Worm (Caenorhabditis elegans): ENCODE data around the gene F44E7.3.

Gene F44E7.3

DNA sequence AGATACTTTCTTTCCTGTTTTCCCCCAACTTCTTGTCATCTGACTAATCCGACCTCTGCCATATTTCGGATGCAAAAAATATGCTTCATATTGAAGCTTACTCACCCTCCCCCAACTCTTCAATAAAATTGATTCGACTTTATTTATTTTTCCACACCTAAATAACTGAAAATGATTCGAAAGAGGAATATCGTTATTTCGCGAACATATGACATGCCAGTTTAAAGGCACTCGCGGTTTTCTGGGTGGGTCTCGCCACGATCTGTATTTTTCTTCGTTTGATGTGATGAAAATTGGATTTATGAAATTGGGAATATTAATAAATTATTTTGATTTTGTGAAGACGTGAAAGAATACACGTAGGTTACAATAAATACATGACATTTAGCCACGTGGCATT lies at the start of gene F44E7.3:
Gene F44E7.3, plus strand, starts transcription at position 319 of the 400 bp plus-strand sequence.
- TF ChIP-seq ceh-13 (GFP tag; optimal IDR thresholded peaks at IDR 0.05) (no peak), tbx-11 (GFP tag; IDR thresholded peaks at IDR 0.05) (no peak), hmbx-1 (tag; optimal IDR thresholded peaks at IDR 0.05) (no peak)

DNA sequence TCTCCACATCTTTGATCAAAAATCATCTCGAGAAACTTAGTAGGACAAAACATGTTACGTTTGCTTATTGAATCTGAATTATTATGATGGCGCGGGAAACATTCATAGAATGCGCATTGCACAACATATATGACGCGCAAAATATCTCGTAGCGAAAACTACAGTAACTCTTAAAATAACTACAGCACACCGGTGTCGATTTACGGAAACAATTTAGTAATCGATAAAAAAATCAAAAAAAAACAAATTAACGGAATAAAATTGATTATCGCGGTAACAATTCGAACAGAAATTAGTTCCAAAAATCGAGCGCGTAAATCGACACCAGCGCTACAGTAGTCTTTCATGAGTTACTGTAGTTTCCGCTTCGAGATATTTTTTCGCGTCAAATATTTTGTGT lies 49.7 kb upstream of the F44E7.3 start:
- no peak for TF ChIP-seq tbx-37 (GFP tag; conservative IDR thresholded peaks at IDR 0.05)
- no peak for TF ChIP-seq ama-1 (optimal IDR thresholded peaks at IDR 0.05)
- TF ChIP-seq hnd-1 (tag; optimal IDR thresholded peaks at IDR 0.05): no peak
- TF ChIP-seq F13C5.2 (tag; optimal IDR thresholded peaks at IDR 0.05): no peak

DNA sequence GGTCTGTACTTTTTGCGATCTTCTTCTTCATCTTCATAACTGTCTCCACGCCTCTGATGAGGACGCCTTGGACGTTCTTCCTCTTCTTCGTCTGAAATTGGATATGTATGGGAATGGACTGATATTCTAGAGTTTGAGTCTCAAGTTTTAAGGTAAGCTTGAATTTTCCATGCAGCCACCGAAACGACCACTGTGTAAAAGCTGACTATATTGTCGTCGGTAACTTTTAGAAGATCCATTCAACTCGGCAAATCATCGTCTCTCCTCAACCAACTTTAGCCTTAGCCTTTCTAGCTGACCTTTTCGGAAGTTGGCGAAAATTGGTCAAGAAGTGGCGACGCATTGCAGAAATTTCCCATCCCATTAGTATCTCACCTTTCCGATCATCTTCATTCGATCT lies 47.4 kb upstream of the F44E7.3 start:
- no peak for TF ChIP-seq hmbx-1 (tag; optimal IDR thresholded peaks at IDR 0.05)
- no peak for TF ChIP-seq scrt-1 (GFP tag; IDR thresholded peaks at IDR 0.05)
- no peak for TF ChIP-seq B0310.2 (tag; optimal IDR thresholded peaks at IDR 0.05)
- TF ChIP-seq sea-1 (GFP tag; conservative IDR thresholded peaks at IDR 0.05): no peak
- no peak for TF ChIP-seq pes-1 (GFP tag; IDR thresholded peaks at IDR 0.05)
- no peak for TF ChIP-seq tbx-11 (GFP tag; IDR thresholded peaks at IDR 0.05)
- TF ChIP-seq ama-1 (optimal IDR thresholded peaks at IDR 0.05): no peak
- no peak for TF ChIP-seq tra-4 (tag; optimal IDR thresholded peaks at IDR 0.05)
- TF ChIP-seq aly-1 (tag; optimal IDR thresholded peaks at IDR 0.05): no peak
- no peak for TF ChIP-seq ceh-36 (tag; optimal IDR thresholded peaks at IDR 0.05)
- no peak for TF ChIP-seq F13C5.2 (tag; optimal IDR thresholded peaks at IDR 0.05)
- TF ChIP-seq flt-1 (GFP tag; IDR thresholded peaks at IDR 0.05): no peak
- TF ChIP-seq ceh-13 (GFP tag; optimal IDR thresholded peaks at IDR 0.05): no peak
- no peak for TF ChIP-seq ets-7 (tag; optimal IDR thresholded peaks at IDR 0.05)
- no peak for TF ChIP-seq hnd-1 (tag; optimal IDR thresholded peaks at IDR 0.05)
- no peak for TF ChIP-seq hmg-4 (GFP tag; optimal IDR thresholded peaks at IDR 0.05)
- TF ChIP-seq tbx-37 (GFP tag; conservative IDR thresholded peaks at IDR 0.05): no peak

DNA sequence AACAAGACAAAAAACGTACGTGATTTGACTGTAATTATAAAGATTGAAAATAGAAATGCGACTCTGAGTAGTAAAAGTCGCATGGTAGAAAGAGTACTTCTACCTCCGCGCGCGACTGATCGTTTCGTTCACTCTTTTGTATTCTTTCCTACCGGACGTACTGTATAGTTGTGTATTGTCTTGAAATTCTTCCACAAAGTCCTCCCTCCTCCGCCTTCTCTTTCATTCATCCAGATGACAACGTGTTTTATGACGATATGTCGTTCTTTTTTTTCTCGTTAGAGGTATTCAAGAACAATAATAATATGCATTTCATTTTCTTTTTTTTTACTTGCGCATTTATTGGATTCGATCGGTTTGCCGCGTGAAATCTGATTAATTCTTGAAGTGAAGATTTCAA lies 45.3 kb upstream of the F44E7.3 start, which contains the start of gene K09H11.4:
Gene K09H11.4, minus strand, starts transcription at position 101 of the 400 bp plus-strand sequence.
- no peak for TF ChIP-seq ceh-13 (GFP tag; optimal IDR thresholded peaks at IDR 0.05)
- TF ChIP-seq B0310.2 (tag; optimal IDR thresholded peaks at IDR 0.05): no peak

DNA sequence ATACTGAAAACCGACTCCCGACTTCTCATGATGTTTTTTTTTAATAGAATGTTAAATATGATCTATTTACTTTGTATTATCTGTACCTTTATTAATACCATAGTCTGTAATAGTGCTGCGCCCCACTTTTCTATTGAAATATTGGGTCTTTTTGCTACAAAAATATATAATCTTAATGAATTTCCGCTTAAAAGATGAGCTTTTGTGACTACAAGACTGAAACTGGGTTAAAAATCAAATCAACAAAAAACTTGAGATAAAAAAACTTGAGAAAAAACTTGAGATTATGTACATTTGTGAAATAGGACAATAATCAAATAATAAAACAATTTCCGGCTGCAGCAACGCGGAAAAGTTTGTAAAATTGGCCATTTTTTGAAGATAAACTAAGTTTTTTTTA lies 41.0 kb upstream of the F44E7.3 start, which contains the start of gene K09H11.15:
Gene K09H11.15, minus strand, starts transcription at position 101 of the 400 bp plus-strand sequence.
- TF ChIP-seq tbx-37 (GFP tag; conservative IDR thresholded peaks at IDR 0.05): no peak
- TF ChIP-seq tbx-11 (GFP tag; IDR thresholded peaks at IDR 0.05): no peak
- TF ChIP-seq tra-4 (tag; optimal IDR thresholded peaks at IDR 0.05): no peak
- no peak for TF ChIP-seq pes-1 (GFP tag; IDR thresholded peaks at IDR 0.05)

DNA sequence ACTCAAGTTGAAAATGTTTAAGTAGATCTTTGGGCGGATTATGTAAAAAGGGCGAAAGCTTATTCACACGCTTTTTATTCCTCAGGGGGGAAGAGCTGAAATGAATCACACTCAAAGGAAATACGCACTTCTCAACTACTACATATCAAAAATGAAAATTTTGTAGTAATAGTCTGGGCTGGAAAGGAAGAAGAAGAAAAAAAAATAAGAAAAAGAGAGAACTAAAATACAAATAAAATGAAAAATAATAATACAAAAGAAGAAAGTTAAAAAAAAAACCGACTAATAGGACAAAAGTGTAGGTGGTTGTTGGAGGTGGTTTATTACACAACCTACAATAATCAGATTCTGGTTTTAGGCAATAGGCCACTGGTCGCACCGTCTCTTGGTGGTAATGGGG lies 35.7 kb upstream of the F44E7.3 start, which contains the start of gene K09H11.6:
Gene K09H11.6, minus strand, starts transcription at position 101 of the 400 bp plus-strand sequence.
- TF ChIP-seq hnd-1 (tag; optimal IDR thresholded peaks at IDR 0.05) (no peak), hmbx-1 (tag; optimal IDR thresholded peaks at IDR 0.05) (no peak), B0310.2 (tag; optimal IDR thresholded peaks at IDR 0.05) (no peak), aly-1 (tag; optimal IDR thresholded peaks at IDR 0.05) (no peak), tra-4 (tag; optimal IDR thresholded peaks at IDR 0.05) (no peak), tbx-11 (GFP tag; IDR thresholded peaks at IDR 0.05) (no peak), flt-1 (GFP tag; IDR thresholded peaks at IDR 0.05) (no peak), scrt-1 (GFP tag; IDR thresholded peaks at IDR 0.05) (no peak), ama-1 (optimal IDR thresholded peaks at IDR 0.05) (no peak), hmg-4 (GFP tag; optimal IDR thresholded peaks at IDR 0.05) (no peak), ets-7 (tag; optimal IDR thresholded peaks at IDR 0.05) (no peak), F13C5.2 (tag; optimal IDR thresholded peaks at IDR 0.05) (no peak), pes-1 (GFP tag; IDR thresholded peaks at IDR 0.05) (no peak), tbx-37 (GFP tag; conservative IDR thresholded peaks at IDR 0.05) (no peak), sea-1 (GFP tag; conservative IDR thresholded peaks at IDR 0.05) (no peak), ceh-36 (tag; optimal IDR thresholded peaks at IDR 0.05) (no peak), ceh-13 (GFP tag; optimal IDR thresholded peaks at IDR 0.05) (no peak)

DNA sequence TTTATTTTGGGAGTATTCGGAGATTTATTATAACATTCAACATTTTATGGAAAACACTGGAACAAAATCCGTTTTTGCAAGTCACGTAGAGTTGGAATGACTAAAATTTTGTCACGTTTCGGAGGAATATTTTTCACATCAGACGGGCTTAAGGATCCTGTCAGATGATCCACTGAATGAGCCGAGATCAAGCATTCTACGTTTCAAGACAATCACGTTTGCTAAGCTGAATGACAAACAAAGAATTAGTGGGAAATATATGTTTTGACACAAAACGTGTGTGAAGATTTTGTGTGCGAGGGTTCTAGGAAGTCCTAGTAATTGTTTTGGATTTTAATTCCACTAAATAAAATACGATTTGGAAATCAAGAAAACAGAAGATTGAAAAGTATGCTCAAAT lies 32.3 kb upstream of the F44E7.3 start:
- TF ChIP-seq hmg-4 (GFP tag; optimal IDR thresholded peaks at IDR 0.05): no peak
- TF ChIP-seq aly-1 (tag; optimal IDR thresholded peaks at IDR 0.05): no peak

DNA sequence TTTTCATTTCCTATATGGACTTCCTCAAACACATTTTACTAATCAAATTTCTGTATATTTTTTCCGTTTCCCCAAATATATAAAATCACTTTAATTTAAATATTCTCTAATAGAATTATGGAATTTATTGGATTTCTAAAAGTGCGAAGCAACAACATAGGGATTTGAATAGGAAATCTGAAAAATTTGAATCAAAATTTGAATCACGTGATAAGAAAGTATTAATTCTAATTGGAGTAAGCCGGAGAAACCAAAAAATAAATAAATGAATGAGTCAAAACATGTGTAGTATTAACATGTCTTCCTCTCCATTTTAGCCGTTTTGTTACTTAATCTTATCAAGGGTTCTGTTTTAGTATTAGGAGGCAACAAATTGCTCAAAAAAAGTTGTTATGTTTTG lies 30.5 kb upstream of the F44E7.3 start:
- no peak for TF ChIP-seq aly-1 (tag; optimal IDR thresholded peaks at IDR 0.05)
- TF ChIP-seq F13C5.2 (tag; optimal IDR thresholded peaks at IDR 0.05): no peak
- TF ChIP-seq pes-1 (GFP tag; IDR thresholded peaks at IDR 0.05): no peak

DNA sequence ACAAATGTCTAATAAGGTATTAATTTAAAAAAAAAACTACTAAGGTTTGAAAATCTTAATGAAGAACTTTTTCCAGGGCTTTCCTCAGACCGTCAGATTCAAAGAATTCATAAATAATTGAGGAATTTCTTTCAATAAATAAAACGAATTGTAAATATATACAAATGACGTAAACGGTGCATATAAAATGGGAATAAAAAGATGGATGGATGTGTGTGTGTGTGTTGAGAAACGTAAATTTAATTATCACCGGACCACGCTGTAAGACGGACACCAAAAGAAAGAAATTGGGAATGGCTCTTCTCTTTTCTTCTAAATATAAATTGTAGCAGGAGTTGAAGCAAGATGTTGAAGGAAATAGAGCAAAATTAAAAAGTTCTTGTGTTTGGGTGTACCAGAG lies 25.5 kb upstream of the F44E7.3 start:
- no peak for TF ChIP-seq aly-1 (tag; optimal IDR thresholded peaks at IDR 0.05)
- no peak for TF ChIP-seq tbx-37 (GFP tag; conservative IDR thresholded peaks at IDR 0.05)
- no peak for TF ChIP-seq ets-7 (tag; optimal IDR thresholded peaks at IDR 0.05)
- TF ChIP-seq hmbx-1 (tag; optimal IDR thresholded peaks at IDR 0.05): no peak
- TF ChIP-seq ceh-13 (GFP tag; optimal IDR thresholded peaks at IDR 0.05): no peak
- no peak for TF ChIP-seq ceh-36 (tag; optimal IDR thresholded peaks at IDR 0.05)

DNA sequence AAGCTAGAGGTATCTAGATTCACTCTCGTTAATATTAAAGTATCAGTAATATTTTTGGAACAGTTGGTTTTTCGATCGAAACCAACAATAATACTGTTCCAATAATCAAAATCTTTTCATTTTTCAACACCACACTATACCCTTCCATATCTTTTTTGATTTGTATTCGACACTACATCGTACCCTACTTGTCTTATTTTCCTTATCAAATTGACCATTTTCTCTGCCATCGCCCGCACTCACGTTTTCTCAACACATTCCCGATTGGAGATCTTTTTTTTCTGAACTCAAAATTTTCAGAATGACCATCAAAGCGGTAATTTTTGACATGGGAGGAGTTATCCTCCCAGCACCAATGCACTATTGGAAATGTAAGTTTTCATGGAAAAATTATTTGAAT lies 24.2 kb upstream of the F44E7.3 start, which contains the start of gene acds-10:
Gene acds-10, plus strand, starts transcription at position 301 of the 400 bp plus-strand sequence.
- TF ChIP-seq hmbx-1 (tag; optimal IDR thresholded peaks at IDR 0.05) (no peak), tbx-11 (GFP tag; IDR thresholded peaks at IDR 0.05) (no peak), sea-1 (GFP tag; conservative IDR thresholded peaks at IDR 0.05) (no peak), ceh-13 (GFP tag; optimal IDR thresholded peaks at IDR 0.05) (no peak), scrt-1 (GFP tag; IDR thresholded peaks at IDR 0.05) (no peak), ama-1 (optimal IDR thresholded peaks at IDR 0.05) (no peak), tbx-37 (GFP tag; conservative IDR thresholded peaks at IDR 0.05) (no peak), F13C5.2 (tag; optimal IDR thresholded peaks at IDR 0.05) (no peak), ceh-36 (tag; optimal IDR thresholded peaks at IDR 0.05) (no peak)

All from whole organism, early embryonic.